Fruit fly (Drosophila melanogaster) Kc167 (cell line): ENCODE measurements around the gene c-cup.

Experiments
- insv ChIP-seq: fragments of >200 bp; optimal IDR thresholded peaks from 3 replicates; lab custom pipeline; 2018; ENCODE audit warnings: missing external identifiers
- psq ChIP-seq: fragments of >200 bp; optimal IDR thresholded peaks from 2 replicates; lab custom pipeline; 2017; ENCODE audit warnings: missing external identifiers

- TF ChIP-seq insv (lab: Kevin White, UChicago): no peak
- no peak for TF ChIP-seq psq (lab: Kevin White, UChicago)
These were observed 39.2 kb downstream of the c-cup start, which contains the start of gene Gr22b for dm6 chr2L:1793168-1793567.
